Fruit fly (Drosophila melanogaster): ENCODE results near the gene CG15717.

dm6 chrX:13111832-13112231 is 16.9 kb upstream of the CG15717 start:
- no peak for TF ChIP-seq insv (optimal IDR thresholded peaks at IDR 0.05)
- no peak for TF ChIP-seq ttk (optimal IDR thresholded peaks at IDR 0.05)
- TF ChIP-seq Sin3A (optimal IDR thresholded peaks at IDR 0.05), result no peak
